Worm (Caenorhabditis elegans) whole organism, L4/young adult: ENCODE data around the gene pgp-7.

ENCODE experiments used
- W03F9.2 ChIP-seq: fragments of 150-350 bp; optimal IDR thresholded peaks from 2 replicates; lab custom pipeline; 2014; ENCODE audit warnings: missing biosample characterization, missing genetic modification characterization
- dao-5 ChIP-seq: sonication (generic microtip); optimal IDR thresholded peaks from 2 replicates; lab custom pipeline; 2016; ENCODE audit warnings: missing genotype, missing genetic modification characterization, moderate library complexity, missing compliant biosample characterization
- him-1 ChIP-seq: sonication (generic microtip); optimal IDR thresholded peaks from 2 replicates; lab custom pipeline; 2016; ENCODE audit warnings: missing genotype, missing genetic modification reagents, missing genetic modification characterization, missing compliant biosample characterization

DNA sequence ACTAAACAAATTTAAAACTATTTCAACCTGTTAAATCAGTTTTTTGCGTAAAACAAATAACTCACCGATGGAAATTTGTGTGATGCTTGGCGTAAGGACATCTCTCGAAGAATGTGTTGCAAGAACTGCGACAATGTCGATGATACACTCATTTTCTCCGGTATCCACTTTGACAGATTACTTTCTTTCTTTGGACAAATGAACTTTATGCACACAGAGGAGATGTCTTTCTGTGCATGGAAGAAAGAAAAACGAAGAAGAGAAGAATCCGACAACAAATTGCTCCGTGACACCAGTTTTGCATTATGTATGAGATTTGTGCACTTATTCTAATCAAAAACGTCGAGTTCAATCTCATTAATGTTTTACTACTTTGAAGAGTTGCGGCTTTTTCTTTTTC is 31.5 kb downstream of the pgp-7 start, which contains the start of gene plc-1:
- TF ChIP-seq dao-5 (tag; lab: Kevin White, UChicago) (no peak), him-1 (tag; lab: Kevin White, UChicago) (no peak), W03F9.2 (no peak)
